Fruit fly (Drosophila melanogaster): ENCODE measurements around the gene csw.

The csw gene

dm6 chrX:2094072-2094761 lies at the start of gene csw:
TSS of gene csw (plus strand) at chrX:2094234.
- no peak for TF ChIP-seq psq (optimal IDR thresholded peaks at IDR 0.05)
- no peak for TF ChIP-seq h (optimal IDR thresholded peaks at IDR 0.05)
- no peak for TF ChIP-seq insv (optimal IDR thresholded peaks at IDR 0.05)
- no peak for TF ChIP-seq Myc (optimal IDR thresholded peaks at IDR 0.05)
- TF ChIP-seq Sin3A (optimal IDR thresholded peaks at IDR 0.05): no peak
- no peak for TF ChIP-seq ttk (optimal IDR thresholded peaks at IDR 0.05)

- TF ChIP-seq Myc (optimal IDR thresholded peaks at IDR 0.05) (no peak), psq (optimal IDR thresholded peaks at IDR 0.05) (no peak), h (optimal IDR thresholded peaks at IDR 0.05) (no peak), ttk (optimal IDR thresholded peaks at IDR 0.05) (no peak), insv (optimal IDR thresholded peaks at IDR 0.05) (no peak), Sin3A (optimal IDR thresholded peaks at IDR 0.05) (no peak)
These were observed 45.0 kb upstream of the csw start for dm6 chrX:2048778-2049686.

DNA sequence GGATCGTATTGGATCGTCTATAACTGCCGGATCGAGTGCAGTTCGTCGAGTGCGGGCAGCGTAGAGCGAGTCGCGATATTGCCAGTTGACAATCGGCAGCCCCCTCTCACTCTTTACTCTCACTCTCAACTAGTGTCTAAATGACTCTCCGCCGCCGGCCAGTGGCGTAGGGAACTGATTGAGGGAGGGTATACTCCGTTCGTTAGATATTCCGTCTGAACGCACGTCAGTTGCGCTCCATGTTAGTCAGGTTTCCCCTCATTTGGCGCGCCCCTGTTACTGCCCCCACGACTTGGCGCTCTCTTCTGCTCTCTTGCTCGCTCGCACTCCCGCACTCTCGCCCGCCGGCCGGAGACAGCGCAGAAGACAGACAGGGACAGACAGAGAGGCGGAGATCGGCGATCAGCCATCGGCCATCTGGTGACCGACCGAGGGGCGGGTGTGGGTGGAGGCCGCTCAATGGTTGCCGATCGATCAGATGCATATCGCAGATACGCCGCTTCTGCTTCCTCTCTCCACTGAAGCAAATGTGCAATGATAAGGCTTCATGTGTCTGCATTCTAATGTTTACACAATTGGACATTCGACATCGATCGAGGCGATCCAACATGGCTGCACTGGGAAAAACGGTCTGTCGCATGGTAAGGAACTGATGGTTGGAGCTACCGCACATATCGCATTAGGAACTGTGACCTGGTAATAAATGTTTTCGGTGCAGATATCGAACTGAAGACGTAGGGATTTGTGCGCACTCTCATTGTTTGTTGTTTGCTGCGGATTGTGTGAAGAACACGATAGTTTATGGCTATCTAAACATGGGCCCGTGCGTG lies 43.7 kb upstream of the csw start, which contains the start of gene moody:
Gene moody, minus strand, starts transcription at position 51 of the 830 bp plus-strand sequence.
- TF ChIP-seq insv (optimal IDR thresholded peaks at IDR 0.05): no peak
- no peak for TF ChIP-seq ttk (optimal IDR thresholded peaks at IDR 0.05)
- TF ChIP-seq psq (optimal IDR thresholded peaks at IDR 0.05): no peak
- TF ChIP-seq Sin3A (optimal IDR thresholded peaks at IDR 0.05): no peak

DNA sequence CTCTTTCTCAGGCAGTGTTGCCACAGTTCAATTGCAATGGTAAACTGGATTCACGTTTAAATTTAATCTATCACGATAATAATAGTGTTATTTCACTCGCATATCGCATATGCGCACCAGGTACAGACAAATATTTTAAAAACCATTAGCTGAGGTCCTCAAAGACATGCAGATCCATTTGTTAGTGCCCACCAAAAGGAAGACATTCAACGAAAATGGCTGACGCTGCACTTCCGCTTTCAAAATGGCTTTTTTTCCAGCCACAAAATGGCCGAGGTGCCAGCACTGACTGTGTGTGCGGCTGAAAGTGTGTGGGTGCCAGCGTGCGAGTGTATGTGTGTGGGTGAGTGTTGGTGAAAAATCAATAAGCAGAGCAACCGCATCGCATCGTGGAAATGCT lies 32.9 kb upstream of the csw start:
- no peak for TF ChIP-seq insv (optimal IDR thresholded peaks at IDR 0.05)
- no peak for TF ChIP-seq Sin3A (optimal IDR thresholded peaks at IDR 0.05)
- no peak for TF ChIP-seq psq (optimal IDR thresholded peaks at IDR 0.05)

DNA sequence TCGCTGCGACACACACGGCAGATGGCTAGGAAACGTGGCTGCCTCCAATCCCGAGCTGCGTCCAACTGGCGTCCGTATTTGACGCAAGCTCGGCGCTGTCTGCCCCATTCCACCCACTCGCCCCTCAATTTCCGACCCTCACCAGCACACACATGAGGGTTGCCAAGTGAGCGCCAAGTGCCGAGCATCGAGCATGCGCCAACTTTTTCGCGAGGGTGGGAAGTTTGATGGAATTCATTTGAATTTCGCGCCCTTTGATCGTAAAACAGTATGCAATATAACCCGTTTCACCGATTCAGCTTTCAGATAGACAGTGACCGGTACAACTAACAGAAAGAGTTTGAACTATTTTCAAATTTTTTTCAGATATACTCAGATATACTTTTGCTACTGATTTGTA lies 32.2 kb upstream of the csw start, which contains the start of gene Sik2:
Gene Sik2, minus strand, starts transcription at position 67 of the 400 bp plus-strand sequence.
- TF ChIP-seq h (optimal IDR thresholded peaks at IDR 0.05) (no peak), psq (optimal IDR thresholded peaks at IDR 0.05) (no peak), Sin3A (optimal IDR thresholded peaks at IDR 0.05) (no peak), insv (optimal IDR thresholded peaks at IDR 0.05) (no peak), ttk (optimal IDR thresholded peaks at IDR 0.05) (no peak), Myc (optimal IDR thresholded peaks at IDR 0.05) (no peak)

DNA sequence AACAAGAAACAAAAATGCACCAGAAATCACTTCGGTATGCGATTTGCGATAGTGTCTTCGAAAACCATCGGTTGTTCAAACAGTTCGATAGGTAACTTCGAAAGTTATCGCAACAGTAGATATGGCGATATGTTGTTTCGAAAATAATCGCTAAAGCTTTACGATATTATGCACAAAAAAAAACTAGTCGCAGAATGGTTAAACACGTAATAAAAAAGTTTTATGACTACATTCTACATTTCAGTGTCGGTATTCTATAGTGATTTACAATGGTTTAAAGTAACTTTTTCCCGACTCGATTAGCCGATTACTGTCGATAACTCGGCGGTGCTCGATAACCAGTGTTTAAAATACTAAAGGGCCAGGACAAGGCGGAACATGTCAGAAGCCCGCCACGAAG lies 29.0 kb upstream of the csw start, which contains the start of gene CG4281:
Gene CG4281, minus strand, starts transcription at position 70 of the 400 bp plus-strand sequence.
- TF ChIP-seq ttk (optimal IDR thresholded peaks at IDR 0.05) (no peak), psq (optimal IDR thresholded peaks at IDR 0.05) (no peak), h (optimal IDR thresholded peaks at IDR 0.05) (no peak), insv (optimal IDR thresholded peaks at IDR 0.05) (no peak), Myc (optimal IDR thresholded peaks at IDR 0.05) (no peak), Sin3A (optimal IDR thresholded peaks at IDR 0.05) (no peak)

dm6 chrX:2066259-2066658 lies 27.8 kb upstream of the csw start, which contains the start of gene CG14054:
TSS of gene CG14054 (minus strand) at chrX:2066359.
- TF ChIP-seq insv (optimal IDR thresholded peaks at IDR 0.05) (no peak), ttk (optimal IDR thresholded peaks at IDR 0.05) (no peak), psq (optimal IDR thresholded peaks at IDR 0.05) (no peak), Sin3A (optimal IDR thresholded peaks at IDR 0.05) (no peak), Myc (optimal IDR thresholded peaks at IDR 0.05) (no peak), h (optimal IDR thresholded peaks at IDR 0.05) (no peak)

DNA sequence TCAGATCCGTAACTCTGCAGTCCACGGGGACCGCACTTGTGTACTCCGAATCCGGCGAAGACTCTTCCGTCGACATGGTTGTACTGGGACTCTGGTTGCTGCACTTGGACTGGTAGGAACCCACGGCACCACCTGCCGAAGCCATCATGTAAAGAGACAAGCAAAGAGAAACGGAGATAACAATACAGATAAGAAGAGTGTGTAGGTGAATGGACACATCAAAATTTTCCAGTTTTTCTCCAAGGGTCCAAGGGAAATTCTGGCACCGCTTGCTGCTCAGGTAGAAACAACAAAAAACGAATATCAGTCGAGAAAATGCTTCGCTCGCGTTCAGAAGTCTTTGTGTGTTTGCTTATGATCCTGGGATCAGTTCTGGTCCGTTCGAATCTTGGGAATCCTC lies 25.7 kb upstream of the csw start, which contains the start of gene CG4194:
Gene CG4194, plus strand, starts transcription at position 301 of the 400 bp plus-strand sequence.
- TF ChIP-seq ttk (optimal IDR thresholded peaks at IDR 0.05): no peak
- no peak for TF ChIP-seq Sin3A (optimal IDR thresholded peaks at IDR 0.05)
- no peak for TF ChIP-seq h (optimal IDR thresholded peaks at IDR 0.05)
- TF ChIP-seq insv (optimal IDR thresholded peaks at IDR 0.05): no peak
- no peak for TF ChIP-seq Myc (optimal IDR thresholded peaks at IDR 0.05)
- no peak for TF ChIP-seq psq (optimal IDR thresholded peaks at IDR 0.05)

DNA sequence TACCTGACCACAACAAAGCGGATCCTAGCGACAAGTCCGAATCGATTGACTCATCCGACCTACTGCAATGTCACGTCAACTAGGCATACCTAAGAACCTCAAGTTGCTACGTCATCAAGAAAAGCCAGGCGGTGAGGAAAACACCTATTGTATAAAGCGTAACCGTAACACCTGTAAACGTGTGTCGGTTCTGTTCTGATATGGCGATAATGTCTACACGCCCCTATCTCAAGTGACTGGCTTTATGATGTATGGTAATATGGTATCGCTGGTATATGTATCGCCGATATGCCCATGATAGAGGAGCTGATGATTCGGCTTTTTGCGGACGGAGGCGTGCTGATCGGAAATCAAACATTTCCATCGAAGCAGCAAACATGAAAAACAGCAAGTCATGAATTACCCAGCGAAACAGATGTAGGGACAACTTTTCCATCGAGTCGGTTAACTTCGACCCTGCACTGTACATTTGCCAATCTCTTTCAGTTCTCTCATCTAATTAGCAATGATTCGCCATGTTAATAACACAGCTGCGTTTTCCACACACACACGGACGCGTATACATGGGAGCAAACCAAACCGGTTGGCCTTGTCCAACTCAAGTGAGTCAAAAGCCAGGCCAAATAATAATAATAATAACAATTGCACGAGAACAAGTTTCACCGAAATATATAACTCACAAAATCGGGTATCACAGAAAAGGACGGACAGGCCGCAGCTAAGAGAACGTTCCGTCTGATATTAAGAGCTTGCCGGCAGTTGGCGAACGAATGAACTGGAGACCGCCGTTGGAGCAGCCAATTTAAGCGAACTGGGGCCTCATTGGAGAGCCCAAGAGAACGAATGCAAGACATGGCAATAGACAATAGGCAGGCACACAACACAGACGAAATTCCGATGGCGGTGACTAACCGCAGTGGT lies 24.0 kb upstream of the csw start:
- no peak for TF ChIP-seq ttk (optimal IDR thresholded peaks at IDR 0.05)
- no peak for TF ChIP-seq insv (optimal IDR thresholded peaks at IDR 0.05)
- no peak for TF ChIP-seq Myc (optimal IDR thresholded peaks at IDR 0.05)
- TF ChIP-seq h (optimal IDR thresholded peaks at IDR 0.05): no peak
- no peak for TF ChIP-seq psq (optimal IDR thresholded peaks at IDR 0.05)
- no peak for TF ChIP-seq Sin3A (optimal IDR thresholded peaks at IDR 0.05)

- TF ChIP-seq Myc (optimal IDR thresholded peaks at IDR 0.05) (no peak), insv (optimal IDR thresholded peaks at IDR 0.05) (no peak), h (optimal IDR thresholded peaks at IDR 0.05) (no peak), ttk (optimal IDR thresholded peaks at IDR 0.05) (no peak), psq (optimal IDR thresholded peaks at IDR 0.05) (no peak), Sin3A (optimal IDR thresholded peaks at IDR 0.05) (no peak)
These were observed 23.3 kb upstream of the csw start for dm6 chrX:2070708-2071063.

All from Kc167 (cell line).